Fruit fly (Drosophila melanogaster) whole organism, embryonic: ENCODE results near the gene ppk17.

Experiments used
- Atf-2 ChIP-seq: fragments of 200-800 bp; sonication (Bioruptor generic); optimal IDR thresholded peaks from 2 replicates; lab custom pipeline; 2016; ENCODE audit warnings: missing biosample characterization, missing genetic modification characterization
- CG12155 ChIP-seq: fragments of 200-800 bp; sonication (Bioruptor generic); optimal IDR thresholded peaks from 3 replicates; lab custom pipeline; 2016; ENCODE audit warnings: missing biosample characterization, missing genetic modification characterization
- CG12299 ChIP-seq: fragments of 200-800 bp; sonication (Bioruptor generic); optimal IDR thresholded peaks from 2 replicates; lab custom pipeline; 2018; ENCODE audit warnings: missing biosample characterization, mild to moderate bottlenecking, missing genetic modification characterization
- CG1602 ChIP-seq: fragments of 200-800 bp; sonication (Bioruptor generic); optimal IDR thresholded peaks from 3 replicates; lab custom pipeline; 2016; ENCODE audit warnings: missing biosample characterization, missing genetic modification characterization
- CG6689 ChIP-seq: fragments of 200-800 bp; sonication (Bioruptor generic); IDR thresholded peaks from 2 replicates; pipeline ENCODE4 v1.3.6; 2022; ENCODE audit warnings: missing biosample characterization, missing genetic modification characterization
- CG7745 ChIP-seq: fragments of 200-800 bp; sonication (Bioruptor generic); optimal IDR thresholded peaks from 2 replicates; lab custom pipeline; 2018; ENCODE audit warnings: missing biosample characterization, mild to moderate bottlenecking, missing genetic modification characterization, moderate library complexity
- Kr ChIP-seq: fragments of 200-800 bp; sonication (Bioruptor generic); optimal IDR thresholded peaks from 2 replicates; lab custom pipeline; 2017; ENCODE audit warnings: missing biosample characterization, mild to moderate bottlenecking, missing genetic modification characterization
- aop ChIP-seq: fragments of 200-800 bp; sonication (Bioruptor generic); IDR thresholded peaks from 2 replicates; pipeline ENCODE4 v1.3.6; 2022; ENCODE audit warnings: missing biosample characterization, missing genetic modification characterization
- h ChIP-seq: fragments of >200 bp; optimal IDR thresholded peaks from 2 replicates; lab custom pipeline; 2017
- hb ChIP-seq: fragments of 200-800 bp; sonication (Bioruptor generic); IDR thresholded peaks from 3 replicates; pipeline ENCODE4 v1.3.6; 2022; ENCODE audit warnings: missing biosample characterization, missing genetic modification characterization; ENCODE audit not compliant: partially characterized antibody
- lola ChIP-seq, 3 experiments: fragments of >200 bp in 2 of 3; fragments of 200-800 bp in 1 of 3; sonication (Bioruptor generic) in 1 of 3; optimal IDR thresholded peaks; 2 replicates each; lab custom pipeline; 2017 to 2019; ENCODE audit warnings: missing biosample characterization in 3 of 3, missing genetic modification characterization in 3 of 3, mild to moderate bottlenecking in 1 of 3, moderate library complexity in 1 of 3

DNA sequence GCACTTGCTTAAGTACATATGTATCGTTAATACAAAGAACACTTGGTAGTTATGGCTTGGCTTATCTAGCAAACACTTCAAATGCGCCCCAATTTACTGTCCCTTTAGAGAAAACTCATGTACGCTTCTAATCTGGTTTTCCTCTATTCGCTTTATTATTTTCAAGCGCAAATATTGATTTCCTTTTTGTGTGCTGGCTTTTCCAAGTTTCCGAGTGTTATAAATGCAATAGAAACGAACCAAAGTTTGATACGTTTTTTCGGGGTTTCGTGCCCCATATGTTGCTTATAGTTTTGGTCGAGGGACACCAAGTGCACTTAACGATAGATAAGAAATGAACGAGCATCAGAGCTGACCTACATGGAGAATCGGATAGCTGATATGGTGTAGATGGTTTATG is 46.4 kb downstream of the ppk17 start:
- TF ChIP-seq Kr (peak; percentile 3), CG12299 (tag; lab: Kevin White, UChicago) (no peak), CG1602 (GFP tag; lab: Kevin White, UChicago) (no peak), CG6689 (no peak), aop (GFP tag; lab: Robert Waterston, UW) (no peak), h (no peak), CG7745 (no peak), hb (GFP tag; lab: Robert Waterston, UW) (no peak), Atf-2 (no peak), lola (GFP tag; optimal IDR thresholded peaks at IDR 0.05; lab: Kevin White, UChicago) (no peak), CG12155 (no peak)
